Comparison of ENCODE assay signal across 7 worm cellular contexts in genomic region chrII:11915770-11916554, ce11.
TF ChIP-seq lines count a peak whose summit lies in the region.

vps-15 (minus strand) TSS chrII:11915852.
hmg-12 (plus strand) TSS chrII:11916513.

TF ChIP-seq in whole organism, L1 larva, 84 proteins besides CTCF, POLR2A, EP300 and RAD21:
- TF ChIP-seq nhr-84 (tag; optimal IDR thresholded peaks at IDR 0.05; lab: Kevin White, UChicago) (no peak), hpl-2 (GFP tag; optimal IDR thresholded peaks at IDR 0.05; lab: Kevin White, UChicago) (peak; percentile 58), dpl-1 (GFP tag; optimal IDR thresholded peaks at IDR 0.05; lab: Kevin White, UChicago) (peak in 2 of 3 experiments; percentile 10 to 19), efl-1 (optimal IDR thresholded peaks at IDR 0.05; lab: Kevin White, UChicago) (peak; percentile 31 to 85), efl-1 (GFP tag; optimal IDR thresholded peaks at IDR 0.05 in 1 of 2; lab: Kevin White, UChicago) (peak in 1 of 2 experiments; percentile 20), ama-1 (optimal IDR thresholded peaks at IDR 0.05; lab: Kevin White, UChicago) (no peak), lsy-2 (tag; optimal IDR thresholded peaks at IDR 0.05; lab: Kevin White, UChicago) (peak; percentile 80 to 87), unc-130 (tag; optimal IDR thresholded peaks at IDR 0.05; lab: Kevin White, UChicago) (no peak), rnt-1 (tag; optimal IDR thresholded peaks at IDR 0.05; lab: Kevin White, UChicago) (no peak), unc-62 (GFP tag; optimal IDR thresholded peaks at IDR 0.05; lab: Kevin White, UChicago) (no peak)

TF ChIP-seq in whole organism, L2 larva, 48 proteins besides CTCF, POLR2A, EP300 and RAD21 (continues in another document):
- TF ChIP-seq C34F6.9 (tag; optimal IDR thresholded peaks at IDR 0.05; lab: Kevin White, UChicago): peak; percentile 46
- TF ChIP-seq nhr-21 (tag; optimal IDR thresholded peaks at IDR 0.05; lab: Kevin White, UChicago): no peak
- TF ChIP-seq ztf-4 (tag; optimal IDR thresholded peaks at IDR 0.05; lab: Kevin White, UChicago): no peak
- TF ChIP-seq ztf-1 (GFP tag; conservative IDR thresholded peaks at IDR 0.05; lab: Robert Waterston, UW): no peak
- peak; percentile 41 for TF ChIP-seq unc-55 (GFP tag; optimal IDR thresholded peaks at IDR 0.05; lab: Kevin White, UChicago)
- TF ChIP-seq sma-9 (GFP tag; optimal IDR thresholded peaks at IDR 0.05; lab: Kevin White, UChicago): no peak
- TF ChIP-seq sma-9 (tag; optimal IDR thresholded peaks at IDR 0.05; lab: Kevin White, UChicago): no peak
- no peak for TF ChIP-seq R02D3.7 (tag; optimal IDR thresholded peaks at IDR 0.05; lab: Kevin White, UChicago)
- peak; percentile 62 for TF ChIP-seq ZK546.5 (tag; optimal IDR thresholded peaks at IDR 0.05; lab: Kevin White, UChicago)
- TF ChIP-seq lin-39 (tag; optimal IDR thresholded peaks at IDR 0.05; lab: Kevin White, UChicago): no peak
- peak; percentile 3 to 90 for TF ChIP-seq lsy-2 (tag; optimal IDR thresholded peaks at IDR 0.05; lab: Kevin White, UChicago)
- TF ChIP-seq unc-39 (tag; optimal IDR thresholded peaks at IDR 0.05; lab: Kevin White, UChicago): no peak
- TF ChIP-seq elt-1 (tag; optimal IDR thresholded peaks at IDR 0.05; lab: Kevin White, UChicago): no peak
- TF ChIP-seq ceh-16 (tag; optimal IDR thresholded peaks at IDR 0.05; lab: Kevin White, UChicago): no peak

TF ChIP-seq in whole organism, L3 larva, 47 proteins besides CTCF, POLR2A, EP300 and RAD21 (continues in another document):
- TF ChIP-seq ZK546.5 (tag; optimal IDR thresholded peaks at IDR 0.05; lab: Kevin White, UChicago) (peak; percentile 11), ceh-82 (tag; optimal IDR thresholded peaks at IDR 0.05; lab: Kevin White, UChicago) (no peak), nhr-67 (tag; optimal IDR thresholded peaks at IDR 0.05; lab: Kevin White, UChicago) (no peak), nhr-23 (tag; optimal IDR thresholded peaks at IDR 0.05; lab: Kevin White, UChicago) (no peak), lsy-12 (tag; optimal IDR thresholded peaks at IDR 0.05; lab: Kevin White, UChicago) (no peak), snpc-4 (tag; optimal IDR thresholded peaks at IDR 0.05; lab: Kevin White, UChicago) (no peak), pqm-1 (tag; optimal IDR thresholded peaks at IDR 0.05; lab: Kevin White, UChicago) (no peak), unc-62 (GFP tag; optimal IDR thresholded peaks at IDR 0.05; lab: Kevin White, UChicago) (no peak), nhr-76 (tag; optimal IDR thresholded peaks at IDR 0.05; lab: Kevin White, UChicago) (no peak), nfya-1 (tag; optimal IDR thresholded peaks at IDR 0.05; lab: Kevin White, UChicago; ENCODE audit: insufficient read depth) (peak; percentile 24), R02D3.7 (tag; optimal IDR thresholded peaks at IDR 0.05; lab: Kevin White, UChicago) (no peak), fkh-10 (GFP tag; optimal IDR thresholded peaks at IDR 0.05; lab: Kevin White, UChicago) (no peak), unc-39 (tag; optimal IDR thresholded peaks at IDR 0.05; lab: Kevin White, UChicago) (no peak), hmg-11 (tag; optimal IDR thresholded peaks at IDR 0.05; lab: Kevin White, UChicago) (peak; percentile 67), egl-27 (tag; optimal IDR thresholded peaks at IDR 0.05; lab: Kevin White, UChicago) (no peak)

TF ChIP-seq in whole organism, L4 larva, 104 proteins besides CTCF, POLR2A, EP300 and RAD21 (continues in another document):
- TF ChIP-seq fos-1 (tag; optimal IDR thresholded peaks at IDR 0.05; lab: Kevin White, UChicago) (no peak), dmd-6 (GFP tag; IDR thresholded peaks at IDR 0.05; lab: Robert Waterston, UW) (no peak), nhr-77 (tag; optimal IDR thresholded peaks at IDR 0.05; lab: Kevin White, UChicago) (no peak), zfp-2 (tag; optimal IDR thresholded peaks at IDR 0.05; lab: Kevin White, UChicago) (no peak), daf-19 (GFP tag; conservative IDR thresholded peaks at IDR 0.05; lab: Robert Waterston, UW) (no peak), F49E8.2 (tag; optimal IDR thresholded peaks at IDR 0.05; lab: Kevin White, UChicago; ENCODE audit: borderline replicate concordance) (no peak), Y48G9A.11 (GFP tag; IDR thresholded peaks at IDR 0.05; lab: Robert Waterston, UW) (no peak), hlh-11 (tag; optimal IDR thresholded peaks at IDR 0.05; lab: Kevin White, UChicago) (no peak), tag-97 (GFP tag; IDR thresholded peaks at IDR 0.05; lab: Robert Waterston, UW) (no peak), nhr-42 (GFP tag; IDR thresholded peaks at IDR 0.05; lab: Robert Waterston, UW) (no peak), duxl-1 (tag; optimal IDR thresholded peaks at IDR 0.05; lab: Kevin White, UChicago; ENCODE audit: poor library complexity) (no peak), D1046.2 (GFP tag; IDR thresholded peaks at IDR 0.05; lab: Robert Waterston, UW) (no peak), nhr-10 (tag; optimal IDR thresholded peaks at IDR 0.05; lab: Kevin White, UChicago) (no peak), nhr-48 (tag; optimal IDR thresholded peaks at IDR 0.05; lab: Kevin White, UChicago) (no peak), nhr-28 (tag; optimal IDR thresholded peaks at IDR 0.05; lab: Kevin White, UChicago) (no peak)

TF ChIP-seq in whole organism, late embryonic, 69 proteins besides CTCF, POLR2A, EP300 and RAD21:
- TF ChIP-seq ref-2 (tag; optimal IDR thresholded peaks at IDR 0.05; lab: Kevin White, UChicago): no peak
- peak; percentile 23 for TF ChIP-seq pax-1 (tag; optimal IDR thresholded peaks at IDR 0.05; lab: Kevin White, UChicago)

TF ChIP-seq in whole organism, mixed stage, embryonic, 35 proteins besides CTCF, POLR2A, EP300 and RAD21:
- no peak for TF ChIP-seq sem-2 (GFP tag; optimal IDR thresholded peaks at IDR 0.05; lab: Kevin White, UChicago)
- TF ChIP-seq lsy-2 (tag; optimal IDR thresholded peaks at IDR 0.05; lab: Kevin White, UChicago): peak; percentile 87
TF ChIP-seq in whole organism, mixed stage, embryonic: peak in this region for 1.

TF ChIP-seq in whole organism, young adult, 124 proteins besides CTCF, POLR2A, EP300 and RAD21:
- TF ChIP-seq K12H6.12 (tag; optimal IDR thresholded peaks at IDR 0.05; lab: Kevin White, UChicago): no peak
- peak; percentile 58 for TF ChIP-seq F33H1.4 (GFP tag; IDR thresholded peaks at IDR 0.05; lab: Robert Waterston, UW)
- no peak for TF ChIP-seq madf-8 (GFP tag; conservative IDR thresholded peaks at IDR 0.05; lab: Robert Waterston, UW)
- peak; percentile 37 for TF ChIP-seq dpl-1 (GFP tag; optimal IDR thresholded peaks at IDR 0.05; lab: Kevin White, UChicago)
- TF ChIP-seq rpc-1 (optimal IDR thresholded peaks at IDR 0.05; lab: Kevin White, UChicago): no peak
- TF ChIP-seq rpc-1 (tag; optimal IDR thresholded peaks at IDR 0.05; lab: Kevin White, UChicago): no peak
- TF ChIP-seq D2030.7 (GFP tag; IDR thresholded peaks at IDR 0.05; lab: Robert Waterston, UW): peak; percentile 17; the same call in 1 of the 2 replicates
- TF ChIP-seq madf-10 (tag; optimal IDR thresholded peaks at IDR 0.05; lab: Kevin White, UChicago): no peak
- TF ChIP-seq F22D6.2 (tag; optimal IDR thresholded peaks at IDR 0.05; lab: Kevin White, UChicago): no peak
- TF ChIP-seq ccch-3 (GFP tag; optimal IDR thresholded peaks at IDR 0.05; lab: Kevin White, UChicago): no peak
- no peak for TF ChIP-seq nhr-120 (GFP tag; IDR thresholded peaks at IDR 0.05; lab: Robert Waterston, UW)
- TF ChIP-seq F10E7.11 (tag; optimal IDR thresholded peaks at IDR 0.05; lab: Kevin White, UChicago): no peak
- peak; percentile 19 for TF ChIP-seq efl-1 (GFP tag; optimal IDR thresholded peaks at IDR 0.05; lab: Kevin White, UChicago)
- no peak for TF ChIP-seq B0019.2 (GFP tag; conservative IDR thresholded peaks at IDR 0.05; lab: Robert Waterston, UW)
- no peak for TF ChIP-seq F37B4.10 (GFP tag; IDR thresholded peaks at IDR 0.05; lab: Robert Waterston, UW)
- TF ChIP-seq pha-4 (tag; optimal IDR thresholded peaks at IDR 0.05; lab: Kevin White, UChicago): no peak
- TF ChIP-seq egrh-3 (GFP tag; IDR thresholded peaks at IDR 0.05; lab: Robert Waterston, UW): no peak
- TF ChIP-seq aptf-3 (GFP tag; IDR thresholded peaks at IDR 0.05; lab: Robert Waterston, UW): no peak
- TF ChIP-seq madf-6 (GFP tag; IDR thresholded peaks at IDR 0.05; lab: Robert Waterston, UW): peak; percentile 67
- peak; percentile 60 for TF ChIP-seq F49E8.2 (tag; optimal IDR thresholded peaks at IDR 0.05; lab: Kevin White, UChicago; ENCODE audit: insufficient read depth)
- no peak for TF ChIP-seq ama-1 (optimal IDR thresholded peaks at IDR 0.05; lab: Kevin White, UChicago)
- no peak for TF ChIP-seq ama-1 (GFP tag; optimal IDR thresholded peaks at IDR 0.05; lab: Kevin White, UChicago)
- no peak for TF ChIP-seq ztf-25 (GFP tag; IDR thresholded peaks at IDR 0.05; lab: Robert Waterston, UW)
- TF ChIP-seq ceh-100 (GFP tag; IDR thresholded peaks at IDR 0.05; lab: Robert Waterston, UW): no peak
- peak; percentile 20 for TF ChIP-seq snpc-3.4 (tag; optimal IDR thresholded peaks at IDR 0.05; lab: Kevin White, UChicago)
- TF ChIP-seq B0261.1 (tag; optimal IDR thresholded peaks at IDR 0.05; lab: Kevin White, UChicago): no peak
- TF ChIP-seq lin-26 (GFP tag; IDR thresholded peaks at IDR 0.05; lab: Robert Waterston, UW): no peak
- TF ChIP-seq ztf-28 (GFP tag; IDR thresholded peaks at IDR 0.05; lab: Robert Waterston, UW): no peak
- TF ChIP-seq snpc-1.3 (tag; optimal IDR thresholded peaks at IDR 0.05; lab: Kevin White, UChicago; ENCODE audit: insufficient read depth): peak; percentile 45
- TF ChIP-seq tlf-1 (GFP tag; optimal IDR thresholded peaks at IDR 0.05; lab: Kevin White, UChicago): no peak
- TF ChIP-seq hmg-1.2 (GFP tag; IDR thresholded peaks at IDR 0.05; lab: Robert Waterston, UW): peak; percentile 95
- no peak for TF ChIP-seq sdz-38 (tag; optimal IDR thresholded peaks at IDR 0.05; lab: Kevin White, UChicago)
- TF ChIP-seq ceh-91 (GFP tag; IDR thresholded peaks at IDR 0.05; lab: Robert Waterston, UW): no peak
- peak; percentile 40 for TF ChIP-seq lin-54 (GFP tag; optimal IDR thresholded peaks at IDR 0.05; lab: Kevin White, UChicago)
- peak; percentile 26 for TF ChIP-seq xnd-1 (tag; optimal IDR thresholded peaks at IDR 0.05; lab: Kevin White, UChicago)
- TF ChIP-seq lsl-1 (GFP tag; optimal IDR thresholded peaks at IDR 0.05; lab: Kevin White, UChicago): peak; percentile 82
- no peak for TF ChIP-seq C06A6.2 (GFP tag; conservative IDR thresholded peaks at IDR 0.05; lab: Robert Waterston, UW)
- no peak for TF ChIP-seq snpc-1.1 (tag; optimal IDR thresholded peaks at IDR 0.05; lab: Kevin White, UChicago; ENCODE audit: insufficient read depth)
- TF ChIP-seq F55B11.4 (tag; optimal IDR thresholded peaks at IDR 0.05; lab: Kevin White, UChicago; ENCODE audit: borderline replicate concordance, insufficient read depth): no peak
- TF ChIP-seq let-607 (tag; optimal IDR thresholded peaks at IDR 0.05; lab: Kevin White, UChicago): no peak
